Worm (Caenorhabditis elegans): ENCODE results near the gene rund-1.
A peak's percentile ranks its signal among the peaks of the same experiment; 100 is the strongest.

Gene rund-1

ce11 chrX:612783-613182 lies 48.8 kb downstream of the rund-1 start:
- TF ChIP-seq tlf-1 (GFP tag; optimal IDR thresholded peaks at IDR 0.05): no peak
- TF ChIP-seq snpc-4 (GFP tag; optimal IDR thresholded peaks at IDR 0.05): no peak
- TF ChIP-seq snpc-4 (tag; optimal IDR thresholded peaks at IDR 0.05): peak in 2 of 4 experiments; percentile 61 to 85
- TF ChIP-seq ceh-100 (GFP tag; IDR thresholded peaks at IDR 0.05): no peak

ce11 chrX:609553-609952 lies 52.0 kb downstream of the rund-1 start:
- no peak for TF ChIP-seq ztf-18 (tag; optimal IDR thresholded peaks at IDR 0.05)
- no peak for TF ChIP-seq madf-8 (GFP tag; conservative IDR thresholded peaks at IDR 0.05)
- no peak for TF ChIP-seq hrde-1 (tag; optimal IDR thresholded peaks at IDR 0.05; ENCODE audit: borderline replicate concordance)

Data from whole organism, young adult.